Worm (Caenorhabditis elegans) whole organism, early embryonic: ENCODE data around the gene C48B4.3.

Source experiments
- B0310.2 ChIP-seq: sonication (generic microtip); optimal IDR thresholded peaks from 2 replicates; lab custom pipeline; 2016; ENCODE audit warnings: mild to moderate bottlenecking, missing genetic modification characterization, missing compliant biosample characterization
- F13C5.2 ChIP-seq: sonication (generic microtip); optimal IDR thresholded peaks from 2 replicates; lab custom pipeline; 2017; ENCODE audit warnings: mild to moderate bottlenecking, missing genetic modification characterization, inconsistent platforms, missing compliant biosample characterization
- aly-1 ChIP-seq: sonication (generic microtip); optimal IDR thresholded peaks from 2 replicates; lab custom pipeline; 2016; ENCODE audit warnings: missing genetic modification characterization, missing compliant biosample characterization
- ama-1 ChIP-seq: fragments of 150-350 bp; optimal IDR thresholded peaks from 2 replicates; lab custom pipeline; 2014
- ceh-13 ChIP-seq: fragments of 200-800 bp; sonication (Bioruptor generic); optimal IDR thresholded peaks from 2 replicates; lab custom pipeline; 2018; ENCODE audit warnings: mild to moderate bottlenecking, missing genetic modification characterization, missing compliant biosample characterization
- ceh-36 ChIP-seq: sonication (generic microtip); optimal IDR thresholded peaks from 2 replicates; lab custom pipeline; 2016; ENCODE audit warnings: missing genetic modification characterization, inconsistent platforms, missing compliant biosample characterization
- ets-7 ChIP-seq: sonication (generic microtip); optimal IDR thresholded peaks from 2 replicates; lab custom pipeline; 2016; ENCODE audit warnings: missing genotype, missing genetic modification characterization, missing compliant biosample characterization
- flt-1 ChIP-seq: fragments of 200-800 bp; sonication (Bioruptor generic); IDR thresholded peaks from 2 replicates; pipeline ENCODE4 v1.3.6; 2022; ENCODE audit warnings: missing genetic modification characterization, missing compliant biosample characterization
- hmbx-1 ChIP-seq: sonication (generic microtip); optimal IDR thresholded peaks from 2 replicates; lab custom pipeline; 2016; ENCODE audit warnings: mild to moderate bottlenecking, missing genetic modification characterization, missing compliant biosample characterization
- hmg-4 ChIP-seq: fragments of 200-800 bp; sonication (Bioruptor generic); optimal IDR thresholded peaks from 2 replicates; lab custom pipeline; 2018; ENCODE audit warnings: mild to moderate bottlenecking, missing genetic modification characterization, missing compliant biosample characterization
- hnd-1 ChIP-seq: sonication (generic microtip); optimal IDR thresholded peaks from 2 replicates; lab custom pipeline; 2016; ENCODE audit warnings: missing genetic modification characterization, missing compliant biosample characterization
- pes-1 ChIP-seq: fragments of 200-800 bp; sonication (Bioruptor generic); IDR thresholded peaks from 2 replicates; pipeline ENCODE4 v1.3.6; 2022; ENCODE audit warnings: missing genetic modification reagents, missing genetic modification characterization, missing compliant biosample characterization
- scrt-1 ChIP-seq: fragments of 200-800 bp; sonication (Bioruptor generic); IDR thresholded peaks from 2 replicates; pipeline ENCODE4 v1.3.6; 2022; ENCODE audit warnings: missing genetic modification characterization, missing compliant biosample characterization
- sea-1 ChIP-seq: fragments of 200-800 bp; sonication (Bioruptor generic); conservative IDR thresholded peaks from 2 replicates; pipeline ENCODE4 v1.3.6; 2022; ENCODE audit warnings: missing genetic modification characterization, missing compliant biosample characterization
- tbx-11 ChIP-seq: fragments of 200-800 bp; sonication (Bioruptor generic); IDR thresholded peaks from 2 replicates; pipeline ENCODE4 v1.3.6; 2022; ENCODE audit warnings: missing genetic modification characterization, missing compliant biosample characterization
- tbx-37 ChIP-seq: fragments of 200-800 bp; sonication (Bioruptor generic); conservative IDR thresholded peaks from 2 replicates; pipeline ENCODE4 v1.3.6; 2022; ENCODE audit warnings: missing genetic modification reagents, missing genetic modification characterization, missing compliant biosample characterization
- tra-4 ChIP-seq: sonication (generic microtip); optimal IDR thresholded peaks from 2 replicates; lab custom pipeline; 2017; ENCODE audit warnings: missing genetic modification characterization, missing compliant biosample characterization

C48B4.3 gene

DNA sequence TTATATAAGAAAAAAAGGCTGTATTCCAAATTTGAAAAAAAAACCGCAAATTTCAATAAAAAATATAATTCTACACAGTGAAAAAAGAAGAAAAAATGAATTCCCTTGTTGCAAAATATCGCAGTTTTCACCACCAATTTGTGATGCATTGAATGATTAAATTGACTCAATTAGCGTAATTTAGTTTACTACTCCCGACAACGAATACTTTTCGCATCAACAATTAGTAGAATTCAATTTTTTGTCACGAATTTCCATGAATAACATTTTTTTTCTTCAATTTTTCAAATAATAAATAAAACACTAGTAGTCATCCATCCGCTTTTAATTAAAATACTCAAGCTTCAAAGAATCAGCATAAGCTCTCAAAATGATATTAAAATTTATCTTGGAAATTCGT is 3.1 kb upstream of the C48B4.3 start:
- TF ChIP-seq pes-1 (GFP tag; lab: Robert Waterston, UW), result no peak
- no peak for TF ChIP-seq ceh-36 (tag; lab: Kevin White, UChicago)
- no peak for TF ChIP-seq ets-7 (tag; lab: Kevin White, UChicago)
- TF ChIP-seq tra-4, result no peak
- TF ChIP-seq flt-1 (GFP tag; lab: Robert Waterston, UW), result no peak
- TF ChIP-seq hnd-1 (tag; lab: Kevin White, UChicago), result no peak
- TF ChIP-seq B0310.2, result no peak
- TF ChIP-seq ceh-13, result no peak
- TF ChIP-seq hmg-4 (GFP tag; lab: Kevin White, UChicago), result no peak
- TF ChIP-seq F13C5.2 (tag; lab: Kevin White, UChicago), result no peak
- TF ChIP-seq tbx-37 (GFP tag; lab: Robert Waterston, UW), result no peak
- no peak for TF ChIP-seq tbx-11 (GFP tag; lab: Robert Waterston, UW)
- no peak for TF ChIP-seq hmbx-1 (tag; lab: Kevin White, UChicago)

DNA sequence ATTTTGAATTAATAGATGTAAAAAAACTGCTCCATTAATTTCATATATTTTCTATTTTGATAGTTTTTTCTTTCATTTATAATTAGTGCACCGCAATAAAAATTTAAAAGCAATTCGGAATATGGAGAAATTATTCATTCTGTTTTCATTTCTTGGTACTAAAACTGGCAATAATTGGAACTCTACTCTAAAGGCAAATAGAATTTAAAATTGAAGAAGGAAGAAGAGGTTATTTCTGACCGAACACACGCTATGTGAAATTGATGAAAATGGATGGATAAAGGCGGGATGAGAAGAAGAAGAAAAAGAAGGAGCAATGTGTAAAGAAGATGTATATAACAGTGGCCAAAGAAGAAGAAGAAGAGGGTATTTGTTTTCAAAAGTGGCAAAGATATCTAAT is 1.0 kb upstream of the C48B4.3 start:
- TF ChIP-seq tbx-37 (GFP tag; lab: Robert Waterston, UW) (no peak), ceh-36 (tag; lab: Kevin White, UChicago) (no peak), tbx-11 (GFP tag; lab: Robert Waterston, UW) (no peak), hmg-4 (GFP tag; lab: Kevin White, UChicago) (no peak), scrt-1 (GFP tag; lab: Robert Waterston, UW) (no peak), pes-1 (GFP tag; lab: Robert Waterston, UW) (no peak), hnd-1 (tag; lab: Kevin White, UChicago) (no peak), sea-1 (no peak), tra-4 (no peak), flt-1 (GFP tag; lab: Robert Waterston, UW) (no peak), ceh-13 (no peak), B0310.2 (no peak), F13C5.2 (tag; lab: Kevin White, UChicago) (no peak), aly-1 (tag; lab: Kevin White, UChicago) (no peak), hmbx-1 (tag; lab: Kevin White, UChicago) (no peak), ets-7 (tag; lab: Kevin White, UChicago) (no peak), ama-1 (lab: Kevin White, UChicago) (no peak)

DNA sequence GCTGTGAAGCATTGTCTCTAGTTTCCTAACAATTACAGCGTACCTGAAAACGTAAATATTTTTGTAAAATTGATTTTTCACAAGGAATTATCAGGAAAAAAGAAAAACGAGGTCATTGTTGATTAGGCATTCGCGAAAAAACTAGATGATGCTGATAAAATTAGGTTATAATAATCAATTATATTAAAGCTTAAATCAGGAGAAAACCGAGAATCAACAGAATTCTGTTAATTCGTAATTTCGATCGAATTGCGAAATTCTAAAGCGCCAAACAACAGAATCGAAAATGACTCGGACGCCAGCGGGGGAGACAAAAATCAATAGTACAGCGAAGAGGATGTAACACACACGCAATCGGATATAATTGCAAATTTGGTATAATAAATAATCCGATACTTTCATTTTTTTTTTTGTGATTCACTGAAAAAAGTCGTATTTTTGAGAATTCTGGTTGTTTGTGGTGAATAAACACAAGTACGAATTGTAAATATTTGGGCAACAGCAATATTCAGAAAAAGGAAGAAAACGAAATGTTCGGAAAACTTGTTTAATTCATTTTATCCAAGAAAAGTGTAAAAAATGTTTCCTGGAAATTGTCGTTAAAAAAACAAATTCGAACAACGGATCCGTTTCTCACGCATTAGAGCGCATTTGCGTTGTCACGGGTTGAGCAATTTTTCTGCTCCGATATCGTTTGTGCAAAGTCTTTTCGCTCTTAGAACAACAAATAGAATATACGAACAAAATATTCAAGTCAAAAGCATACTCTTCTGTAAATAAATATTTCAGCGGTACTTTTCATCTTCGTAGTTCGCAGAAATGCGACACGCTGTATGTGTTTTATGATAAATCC is 1.9 kb downstream of the C48B4.3 start, which contains the start of gene ced-7:
TSS of gene ced-7 (minus strand) at position 51 of the 853 bp plus-strand sequence.
- TF ChIP-seq scrt-1 (GFP tag; lab: Robert Waterston, UW) (no peak), ets-7 (tag; lab: Kevin White, UChicago) (no peak), tra-4 (no peak), tbx-37 (GFP tag; lab: Robert Waterston, UW) (no peak), B0310.2 (no peak), hnd-1 (tag; lab: Kevin White, UChicago) (no peak), tbx-11 (GFP tag; lab: Robert Waterston, UW) (no peak), sea-1 (no peak), ceh-36 (tag; lab: Kevin White, UChicago) (no peak), ceh-13 (no peak), ama-1 (lab: Kevin White, UChicago) (no peak), F13C5.2 (tag; lab: Kevin White, UChicago) (no peak), hmg-4 (GFP tag; lab: Kevin White, UChicago) (no peak), hmbx-1 (tag; lab: Kevin White, UChicago) (no peak), aly-1 (tag; lab: Kevin White, UChicago) (no peak), pes-1 (GFP tag; lab: Robert Waterston, UW) (no peak), flt-1 (GFP tag; lab: Robert Waterston, UW) (no peak)

DNA sequence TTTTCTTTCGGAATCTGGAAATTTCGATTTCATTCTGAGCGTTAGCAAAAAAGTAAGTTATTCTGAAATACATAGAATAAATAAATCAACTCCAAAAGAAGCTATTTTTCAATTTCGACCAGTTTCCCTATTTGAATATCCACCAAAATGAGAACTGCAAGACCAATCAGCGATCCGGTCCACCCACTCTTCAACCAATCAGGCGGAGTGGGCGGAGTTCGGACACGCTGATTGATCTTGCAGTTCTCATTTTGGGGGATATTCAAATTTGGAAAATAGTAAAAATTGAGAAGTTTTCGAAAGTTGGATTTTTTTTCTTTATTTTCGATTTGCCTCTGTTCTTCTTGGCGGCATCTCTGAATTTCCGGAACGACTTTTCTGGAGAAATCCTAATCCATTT is 11.3 kb downstream of the C48B4.3 start:
- TF ChIP-seq scrt-1 (GFP tag; lab: Robert Waterston, UW) (no peak), hnd-1 (tag; lab: Kevin White, UChicago) (no peak), tbx-37 (GFP tag; lab: Robert Waterston, UW) (no peak), ceh-13 (no peak), ama-1 (lab: Kevin White, UChicago) (no peak), F13C5.2 (tag; lab: Kevin White, UChicago) (no peak), sea-1 (no peak), flt-1 (GFP tag; lab: Robert Waterston, UW) (no peak), ceh-36 (tag; lab: Kevin White, UChicago) (no peak), hmg-4 (GFP tag; lab: Kevin White, UChicago) (no peak), ets-7 (tag; lab: Kevin White, UChicago) (no peak), tbx-11 (GFP tag; lab: Robert Waterston, UW) (no peak), hmbx-1 (tag; lab: Kevin White, UChicago) (no peak), aly-1 (tag; lab: Kevin White, UChicago) (no peak), pes-1 (GFP tag; lab: Robert Waterston, UW) (no peak), B0310.2 (no peak), tra-4 (no peak)

DNA sequence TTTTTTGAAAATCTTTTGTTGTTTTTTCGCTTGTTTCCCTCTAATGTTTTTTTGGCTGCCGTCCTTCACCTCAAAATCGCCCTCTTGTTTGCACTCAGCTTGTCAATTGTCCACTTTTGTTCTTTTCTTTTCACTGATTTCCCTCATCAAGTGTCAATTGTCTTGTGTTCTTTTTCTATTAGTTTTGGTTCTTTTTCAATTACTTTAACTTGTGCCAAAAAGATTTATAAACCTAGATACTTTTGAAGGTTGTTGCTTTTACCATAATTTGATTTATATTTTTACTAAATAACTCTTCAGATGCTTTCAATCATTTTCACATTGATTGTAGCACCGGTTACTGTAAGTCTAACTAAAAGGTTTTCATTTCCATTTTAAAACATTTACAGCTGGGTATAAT is 13.7 kb downstream of the C48B4.3 start, which contains the start of gene C48B4.13:
TSS of gene C48B4.13 (plus strand) at position 301 of the 400 bp plus-strand sequence.
- TF ChIP-seq ceh-13, result no peak
- no peak for TF ChIP-seq ets-7 (tag; lab: Kevin White, UChicago)
- TF ChIP-seq hmbx-1 (tag; lab: Kevin White, UChicago), result no peak

DNA sequence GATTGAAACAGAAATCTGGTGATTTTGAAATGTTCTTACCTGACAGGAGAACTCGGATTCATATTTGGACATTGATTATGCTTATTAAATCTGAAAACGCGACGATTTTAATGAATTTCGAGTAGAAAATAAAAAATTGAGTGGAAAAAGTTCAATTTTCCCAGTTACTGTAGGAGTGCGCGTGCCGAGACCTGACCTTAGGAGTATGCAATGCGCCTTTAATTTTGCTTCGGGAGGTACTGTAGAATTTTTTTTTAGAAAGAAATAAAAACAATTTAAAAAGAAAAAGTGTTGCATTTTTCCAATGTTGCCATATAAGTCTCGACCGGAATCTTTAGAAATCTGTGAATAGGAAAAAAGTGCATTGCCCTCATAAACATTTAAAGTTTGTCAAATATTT is 16.2 kb downstream of the C48B4.3 start, which contains the start of gene C48B4.11:
TSS of gene C48B4.11 (minus strand) at position 143 of the 400 bp plus-strand sequence.
- TF ChIP-seq pes-1 (GFP tag; lab: Robert Waterston, UW) (no peak), hmg-4 (GFP tag; lab: Kevin White, UChicago) (no peak), ceh-13 (no peak), tra-4 (no peak), B0310.2 (no peak), scrt-1 (GFP tag; lab: Robert Waterston, UW) (no peak), ceh-36 (tag; lab: Kevin White, UChicago) (no peak), tbx-11 (GFP tag; lab: Robert Waterston, UW) (no peak), F13C5.2 (tag; lab: Kevin White, UChicago) (no peak)
